Fruit fly (Drosophila melanogaster) whole organism, wandering third instar larva: ENCODE measurements around the gene MFS10.
"Not testable (repeated sequence)": the region's sequence is repeated elsewhere in the genome, so short reads cannot be mapped to it uniquely, and the experiment has no call there.

Experiments
- Abd-B ChIP-seq: fragments of >200 bp; optimal IDR thresholded peaks from 2 replicates; lab custom pipeline; 2017; ENCODE audit warnings: missing biosample characterization, missing genetic modification characterization
- CG9705 ChIP-seq: fragments of 200-800 bp; sonication (Bioruptor generic); optimal IDR thresholded peaks from 2 replicates; lab custom pipeline; 2018; ENCODE audit warnings: missing biosample characterization, mild to moderate bottlenecking, missing genetic modification characterization
- Dif ChIP-seq: fragments of 200-275, 200-300 bp; sonication (Bioruptor generic); optimal IDR thresholded peaks from 2 replicates; lab custom pipeline; 2018; ENCODE audit warnings: missing biosample characterization, missing genetic modification characterization; ENCODE audit not compliant: partially characterized antibody
- HLH106 ChIP-seq: fragments of 200-800 bp; optimal IDR thresholded peaks from 3 replicates; lab custom pipeline; 2019; ENCODE audit warnings: missing biosample characterization, mild to moderate bottlenecking, missing genetic modification characterization, moderate library complexity
- Hr78 ChIP-seq: fragments of >200 bp; optimal IDR thresholded peaks from 2 replicates; lab custom pipeline; 2017; ENCODE audit warnings: missing biosample characterization, missing genetic modification characterization
- OdsH ChIP-seq: fragments of 200-800 bp; sonication (Bioruptor generic); optimal IDR thresholded peaks from 2 replicates; lab custom pipeline; 2016; ENCODE audit warnings: missing biosample characterization, mild to moderate bottlenecking, missing genetic modification characterization
- Sp1 ChIP-seq: fragments of 200-800 bp; sonication (Bioruptor generic); optimal IDR thresholded peaks from 3 replicates; lab custom pipeline; 2019; ENCODE audit warnings: missing biosample characterization, mild to moderate bottlenecking, missing genetic modification characterization, moderate library complexity
- ey ChIP-seq: fragments of 200-800 bp; sonication (Bioruptor generic); optimal IDR thresholded peaks from 2 replicates; lab custom pipeline; 2016; ENCODE audit warnings: missing biosample characterization, missing genetic modification characterization
- fru ChIP-seq: fragments of 200-800 bp; sonication (Bioruptor generic); optimal IDR thresholded peaks from 3 replicates; lab custom pipeline; 2016; ENCODE audit warnings: missing biosample characterization, mild to moderate bottlenecking, missing genetic modification characterization
- jim ChIP-seq: fragments of 175-275, 200-325 bp; sonication (Bioruptor generic); optimal IDR thresholded peaks from 2 replicates; lab custom pipeline; 2016; ENCODE audit warnings: missing biosample characterization, mild to moderate bottlenecking, missing genetic modification characterization
- lola ChIP-seq: fragments of >200 bp; optimal IDR thresholded peaks from 2 replicates; lab custom pipeline; 2017; ENCODE audit warnings: missing biosample characterization, missing genetic modification characterization
- psq ChIP-seq: fragments of 200-800 bp; sonication (Bioruptor generic); optimal IDR thresholded peaks from 3 replicates; lab custom pipeline; 2017; ENCODE audit warnings: missing biosample characterization, mild to moderate bottlenecking, missing genetic modification characterization, moderate library complexity
- rgr ChIP-seq: fragments of 200-800 bp; sonication (Bioruptor generic); optimal IDR thresholded peaks from 3 replicates; lab custom pipeline; 2016; ENCODE audit warnings: missing biosample characterization, mild to moderate bottlenecking, missing genetic modification characterization
- sage ChIP-seq: fragments of 200-800 bp; sonication (Bioruptor generic); optimal IDR thresholded peaks from 2 replicates; lab custom pipeline; 2016; ENCODE audit warnings: missing biosample characterization, mild to moderate bottlenecking, missing genetic modification characterization
- tai ChIP-seq: sonication (Bioruptor generic); optimal IDR thresholded peaks from 2 replicates; lab custom pipeline; 2016; ENCODE audit warnings: missing biosample characterization, missing genetic modification characterization

Gene MFS10

dm6 chrX:13172865-13173264 lies 44.0 kb downstream of the MFS10 start:
- TF ChIP-seq fru (GFP tag; lab: Kevin White, UChicago) (no peak), HLH106 (no peak), Dif (no peak), psq (GFP tag; lab: Kevin White, UChicago) (no peak), lola (GFP tag; lab: Kevin White, UChicago) (no peak), ey (GFP tag; lab: Kevin White, UChicago) (no peak), Sp1 (GFP tag; lab: Kevin White, UChicago) (no peak), CG9705 (no peak), tai (no peak), jim (GFP tag; lab: Kevin White, UChicago) (no peak)

dm6 chrX:13177720-13178119 lies 48.9 kb downstream of the MFS10 start, which contains the start of gene CG32640:
CG32640 (plus strand) TSS chrX:13178005.
- not testable (repeated sequence) for TF ChIP-seq rgr (GFP tag; lab: Kevin White, UChicago); Abd-B (GFP tag; lab: Kevin White, UChicago); CG9705

- not testable (repeated sequence) for TF ChIP-seq Hr78; sage; OdsH (GFP tag; lab: Kevin White, UChicago)
Observed at dm6 chrX:13184178-13184577, 55.4 kb downstream of the MFS10 start, which contains the start of gene CG32641. CG32641 (plus strand) TSS chrX:13184478.
